Worm (Caenorhabditis elegans) whole organism, late embryonic: ENCODE measurements around the gene coh-3.

ENCODE experiments used
- K09A11.1 ChIP-seq: sonication (generic microtip); optimal IDR thresholded peaks from 2 replicates; lab custom pipeline; 2017; ENCODE audit warnings: antibody characterized with exemption, mild to moderate bottlenecking, missing genetic modification characterization, missing compliant biosample characterization; ENCODE audit not compliant: insufficient read depth
- ama-1 ChIP-seq: fragments of 150-350 bp; optimal IDR thresholded peaks from 2 replicates; lab custom pipeline; 2014
- ceh-9 ChIP-seq: sonication (generic microtip); optimal IDR thresholded peaks from 2 replicates; lab custom pipeline; 2016; ENCODE audit warnings: mild to moderate bottlenecking, missing genetic modification characterization, inconsistent platforms, missing compliant biosample characterization
- gmeb-2 ChIP-seq: sonication (generic microtip); optimal IDR thresholded peaks from 2 replicates; lab custom pipeline; 2016; ENCODE audit warnings: missing genetic modification characterization, inconsistent platforms, missing compliant biosample characterization
- hlh-30 ChIP-seq: sonication (generic microtip); optimal IDR thresholded peaks from 2 replicates; lab custom pipeline; 2017; ENCODE audit warnings: antibody characterized with exemption, missing genetic modification characterization, missing compliant biosample characterization; ENCODE audit not compliant: insufficient read depth
- nhr-11 ChIP-seq: fragments of 150-350 bp; optimal IDR thresholded peaks from 2 replicates; lab custom pipeline; 2014; ENCODE audit warnings: missing biosample characterization, missing genetic modification characterization
- pqm-1 ChIP-seq: sonication (generic microtip); optimal IDR thresholded peaks from 2 replicates; lab custom pipeline; 2016; ENCODE audit warnings: missing genetic modification characterization, missing compliant biosample characterization
- unc-55 ChIP-seq: sonication (generic microtip); optimal IDR thresholded peaks from 2 replicates; lab custom pipeline; 2017; ENCODE audit warnings: missing biosample characterization, missing genetic modification reagents, missing genetic modification characterization
- ztf-16 ChIP-seq: sonication (generic microtip); optimal IDR thresholded peaks from 2 replicates; lab custom pipeline; 2017; ENCODE audit warnings: missing genetic modification characterization, missing compliant biosample characterization

DNA sequence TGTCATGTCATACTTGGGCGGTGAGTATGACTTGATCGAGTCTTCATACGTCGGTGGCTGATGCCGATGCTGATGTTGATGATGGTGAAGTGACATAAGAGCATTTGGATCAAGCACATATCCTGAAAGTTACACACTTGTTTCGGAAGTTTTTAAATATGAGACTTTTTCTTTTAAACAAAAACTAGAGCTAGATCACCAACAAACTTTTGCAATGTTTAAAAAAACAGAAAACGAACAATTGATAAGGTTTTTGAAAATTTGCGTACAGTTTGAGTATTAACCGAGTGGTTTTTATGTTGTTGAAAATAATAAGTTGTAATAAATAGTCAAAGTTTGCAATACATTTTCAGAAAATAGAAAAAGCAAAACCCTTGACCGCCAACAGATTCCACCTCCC, 27.4 kb downstream of the coh-3 start, which contains the start of gene R02D5.4:
- TF ChIP-seq ama-1 (lab: Kevin White, UChicago) (no peak), gmeb-2 (tag; lab: Kevin White, UChicago) (no peak), ztf-16 (tag; lab: Kevin White, UChicago) (no peak), nhr-11 (no peak), hlh-30 (tag; lab: Kevin White, UChicago) (no peak), K09A11.1 (tag; lab: Kevin White, UChicago) (no peak), unc-55 (GFP tag; lab: Kevin White, UChicago) (no peak), ceh-9 (no peak), pqm-1 (no peak)
